Worm (Caenorhabditis elegans): ENCODE data around the gene hmt-1.

DNA sequence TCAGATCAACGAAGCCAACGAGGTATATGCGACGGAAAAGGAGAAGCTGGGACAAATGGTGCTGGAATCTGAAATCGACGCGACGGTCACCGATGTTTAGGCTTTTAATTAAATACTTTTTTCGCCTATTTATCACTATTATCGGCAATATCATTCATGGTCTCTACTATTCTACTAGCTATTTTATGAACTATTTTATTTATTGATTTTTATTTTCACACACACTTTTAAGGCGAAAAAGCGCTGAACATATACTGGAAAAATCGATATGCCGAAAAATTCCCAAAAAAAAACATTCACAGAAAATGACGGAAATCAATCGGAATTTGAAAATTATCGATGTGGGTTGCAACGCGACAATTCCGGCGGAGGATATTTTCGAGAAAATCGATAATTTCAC, 31.2 kb downstream of the hmt-1 start, which contains the start of gene W09D6.1:
- no peak for TF ChIP-seq lsy-2 (tag; optimal IDR thresholded peaks at IDR 0.05)
- TF ChIP-seq unc-62 (GFP tag; optimal IDR thresholded peaks at IDR 0.05 in 1 of 2) = no peak
- TF ChIP-seq unc-62 (tag; optimal IDR thresholded peaks at IDR 0.05) = no peak
- TF ChIP-seq unc-130 (GFP tag; optimal IDR thresholded peaks at IDR 0.05) = no peak
- no peak for TF ChIP-seq madf-5 (GFP tag; IDR thresholded peaks at IDR 0.05)
- no peak for TF ChIP-seq fkh-10 (GFP tag; optimal IDR thresholded peaks at IDR 0.05)
- no peak for TF ChIP-seq egl-43 (GFP tag; IDR thresholded peaks at IDR 0.05)
- TF ChIP-seq skn-1 (tag; optimal IDR thresholded peaks at IDR 0.05) = no peak

Data from whole organism, L4 larva.